Worm (Caenorhabditis elegans) whole organism, L1 larva: ENCODE data around the gene Y37A1B.7.

ENCODE experiments used
- ama-1 ChIP-seq: fragments of 150-350 bp; optimal IDR thresholded peaks from 2 replicates; lab custom pipeline; 2014
- blmp-1 ChIP-seq: fragments of 150-350 bp; optimal IDR thresholded peaks from 2 replicates; lab custom pipeline; 2014; ENCODE audit warnings: missing biosample characterization, missing genetic modification characterization
- fkh-10 ChIP-seq: sonication (generic microtip); optimal IDR thresholded peaks from 2 replicates; lab custom pipeline; 2017; ENCODE audit warnings: missing biosample characterization, missing genetic modification reagents, missing genetic modification characterization
- grh-1 ChIP-seq: fragments of 200-800 bp; sonication (Bioruptor generic); IDR thresholded peaks from 2 replicates; pipeline ENCODE4 v1.3.6; 2022; ENCODE audit warnings: missing genetic modification reagents, missing genetic modification characterization, missing compliant biosample characterization
- mep-1 ChIP-seq: fragments of 150-350 bp; optimal IDR thresholded peaks from 2 replicates; lab custom pipeline; 2014; ENCODE audit warnings: missing biosample characterization, missing genetic modification characterization
- nhr-11 ChIP-seq: fragments of 150-350 bp; optimal IDR thresholded peaks from 2 replicates; lab custom pipeline; 2014; ENCODE audit warnings: missing biosample characterization, missing genetic modification characterization
- nhr-77 ChIP-seq: fragments of 150-350 bp; optimal IDR thresholded peaks from 2 replicates; lab custom pipeline; 2014; ENCODE audit warnings: missing biosample characterization, missing genetic modification characterization
- pag-3 ChIP-seq: sonication (generic microtip); optimal IDR thresholded peaks from 2 replicates; lab custom pipeline; 2017; ENCODE audit warnings: missing genetic modification characterization, mild to moderate bottlenecking, missing compliant biosample characterization, antibody characterized with exemption, borderline replicate concordance; ENCODE audit not compliant: insufficient read depth
- pqm-1 ChIP-seq: sonication (generic microtip); optimal IDR thresholded peaks from 3 replicates; lab custom pipeline; 2017; ENCODE audit warnings: missing biosample characterization, missing genetic modification characterization
- snpc-4 ChIP-seq: fragments of 150-350 bp; optimal IDR thresholded peaks from 2 replicates; lab custom pipeline; 2014; ENCODE audit warnings: missing biosample characterization, missing genetic modification characterization
- unc-130 ChIP-seq: fragments of 150-350 bp; optimal IDR thresholded peaks from 2 replicates; lab custom pipeline; 2017; ENCODE audit warnings: missing biosample characterization, missing genetic modification characterization, inconsistent platforms
- unc-62 ChIP-seq: fragments of 150-350 bp; optimal IDR thresholded peaks from 2 replicates; lab custom pipeline; 2014; ENCODE audit warnings: missing biosample characterization, missing genetic modification reagents, missing genetic modification characterization
- ztf-4 ChIP-seq: fragments of 150-350 bp; optimal IDR thresholded peaks from 2 replicates; lab custom pipeline; 2014; ENCODE audit warnings: missing biosample characterization, missing genetic modification characterization

- no peak for TF ChIP-seq snpc-4 (tag; lab: Kevin White, UChicago)
- TF ChIP-seq unc-130 = no peak
- no peak for TF ChIP-seq ztf-4
- no peak for TF ChIP-seq grh-1 (GFP tag; lab: Robert Waterston, UW)
- no peak for TF ChIP-seq pqm-1 (tag; lab: Kevin White, UChicago)
- TF ChIP-seq mep-1 (tag; lab: Kevin White, UChicago) = no peak
- TF ChIP-seq blmp-1 (tag; lab: Kevin White, UChicago) = no peak
- no peak for TF ChIP-seq ama-1 (lab: Kevin White, UChicago)
- TF ChIP-seq nhr-77 (tag; lab: Kevin White, UChicago) = no peak
- TF ChIP-seq nhr-11 (tag; lab: Kevin White, UChicago) = no peak
- TF ChIP-seq fkh-10 = no peak
- TF ChIP-seq unc-62 = no peak
- no peak for TF ChIP-seq pag-3
Observed at ce11 chrIV:14082956-14083355, 39.4 kb upstream of the Y37A1B.7 start.
